Worm (Caenorhabditis elegans) whole organism, mixed stage, embryonic: ENCODE measurements around the gene kdp-1.

ENCODE experiments used
- M03D4.4 ChIP-seq: sonication (generic microtip); optimal IDR thresholded peaks from 2 replicates; lab custom pipeline; 2017; ENCODE audit warnings: mild to moderate bottlenecking, missing genetic modification characterization, missing compliant biosample characterization
- bed-3 ChIP-seq: fragments of 200-800 bp; sonication (Bioruptor generic); optimal IDR thresholded peaks from 3 replicates; lab custom pipeline; 2018; ENCODE audit warnings: mild to moderate bottlenecking, missing genetic modification characterization, moderate library complexity, missing compliant biosample characterization
- ceh-39 ChIP-seq: fragments of 150-350 bp; optimal IDR thresholded peaks from 2 replicates; lab custom pipeline; 2014; ENCODE audit warnings: missing biosample characterization, missing genetic modification characterization
- ceh-43 ChIP-seq: fragments of 200-800 bp; sonication (Bioruptor generic); optimal IDR thresholded peaks from 2 replicates; lab custom pipeline; 2018; ENCODE audit warnings: mild to moderate bottlenecking, missing genetic modification characterization, moderate library complexity, missing compliant biosample characterization
- ceh-83 ChIP-seq: fragments of 200-800 bp; sonication (Bioruptor generic); optimal IDR thresholded peaks from 2 replicates; lab custom pipeline; 2018; ENCODE audit warnings: mild to moderate bottlenecking, missing genetic modification characterization, missing compliant biosample characterization
- ces-1 ChIP-seq: fragments of 150-350 bp; optimal IDR thresholded peaks from 2 replicates; lab custom pipeline; 2014; ENCODE audit warnings: missing biosample characterization, missing genetic modification reagents, missing genetic modification characterization
- cnd-1 ChIP-seq: fragments of 200-800 bp; sonication (Bioruptor generic); optimal IDR thresholded peaks from 2 replicates; lab custom pipeline; 2018; ENCODE audit warnings: mild to moderate bottlenecking, missing genetic modification characterization, missing compliant biosample characterization
- drap-1 ChIP-seq: fragments of 200-800 bp; sonication (Bioruptor generic); optimal IDR thresholded peaks from 3 replicates; lab custom pipeline; 2018; ENCODE audit warnings: mild to moderate bottlenecking, missing genetic modification characterization, missing compliant biosample characterization
- elt-1 ChIP-seq: sonication (generic microtip); optimal IDR thresholded peaks from 2 replicates; lab custom pipeline; 2017; ENCODE audit warnings: missing genetic modification characterization, mild to moderate bottlenecking, missing compliant biosample characterization, antibody characterized with exemption, moderate library complexity, borderline replicate concordance; ENCODE audit not compliant: insufficient read depth
- ham-2 ChIP-seq: fragments of 200-800 bp; sonication (Bioruptor generic); optimal IDR thresholded peaks from 2 replicates; lab custom pipeline; 2018; ENCODE audit warnings: mild to moderate bottlenecking, missing genetic modification characterization, missing compliant biosample characterization
- mab-5 ChIP-seq: fragments of 150-350 bp; optimal IDR thresholded peaks from 2 replicates; lab custom pipeline; 2014; ENCODE audit warnings: missing biosample characterization, missing genetic modification characterization
- mep-1 ChIP-seq: fragments of 150-350 bp; optimal IDR thresholded peaks from 2 replicates; lab custom pipeline; 2017; ENCODE audit warnings: missing biosample characterization, missing genetic modification reagents, missing genetic modification characterization, inconsistent platforms
- mls-2 ChIP-seq: sonication (generic microtip); optimal IDR thresholded peaks from 2 replicates; lab custom pipeline; 2016; ENCODE audit warnings: mild to moderate bottlenecking, missing genetic modification characterization, moderate library complexity, missing compliant biosample characterization
- nhr-2 ChIP-seq: fragments of 150-350 bp; optimal IDR thresholded peaks from 2 replicates; lab custom pipeline; 2014; ENCODE audit warnings: missing biosample characterization, missing genetic modification characterization
- nhr-28 ChIP-seq: fragments of 150-350 bp; optimal IDR thresholded peaks from 2 replicates; lab custom pipeline; 2014; ENCODE audit warnings: missing biosample characterization, missing genetic modification characterization
- nhr-76 ChIP-seq: sonication (generic microtip); optimal IDR thresholded peaks from 2 replicates; lab custom pipeline; 2017; ENCODE audit warnings: missing biosample characterization, missing genetic modification characterization
- pha-4 ChIP-seq: fragments of 150-350 bp; optimal IDR thresholded peaks from 2 replicates; lab custom pipeline; 2018; ENCODE audit warnings: missing biosample characterization, missing genetic modification reagents, missing genetic modification characterization
- snpc-4 ChIP-seq: fragments of 150-350 bp; optimal IDR thresholded peaks from 2 replicates; lab custom pipeline; 2014; ENCODE audit warnings: missing biosample characterization, missing genetic modification characterization
- sptf-1 ChIP-seq: sonication (generic microtip); optimal IDR thresholded peaks from 2 replicates; lab custom pipeline; 2017; ENCODE audit warnings: mild to moderate bottlenecking, missing genetic modification characterization, moderate library complexity, missing compliant biosample characterization
- tbx-8 ChIP-seq: fragments of 200-800 bp; sonication (Bioruptor generic); optimal IDR thresholded peaks from 2 replicates; lab custom pipeline; 2018; ENCODE audit warnings: mild to moderate bottlenecking, missing genetic modification characterization, moderate library complexity, missing compliant biosample characterization
- unc-120 ChIP-seq: sonication (generic microtip); optimal IDR thresholded peaks from 2 replicates; lab custom pipeline; 2017; ENCODE audit warnings: missing genetic modification characterization, missing compliant biosample characterization; ENCODE audit not compliant: poor library complexity, severe bottlenecking
- unc-39 ChIP-seq: fragments of 150-350 bp; optimal IDR thresholded peaks from 2 replicates; lab custom pipeline; 2014; ENCODE audit warnings: missing biosample characterization, missing genetic modification characterization
- unc-62 ChIP-seq: fragments of 150-350 bp; optimal IDR thresholded peaks from 2 replicates; lab custom pipeline; 2014; ENCODE audit warnings: missing biosample characterization, missing genetic modification reagents, missing genetic modification characterization
- ztf-11 ChIP-seq: fragments of 150-350 bp; optimal IDR thresholded peaks from 2 replicates; lab custom pipeline; 2014; ENCODE audit warnings: missing biosample characterization, missing genetic modification characterization

kdp-1 gene

DNA sequence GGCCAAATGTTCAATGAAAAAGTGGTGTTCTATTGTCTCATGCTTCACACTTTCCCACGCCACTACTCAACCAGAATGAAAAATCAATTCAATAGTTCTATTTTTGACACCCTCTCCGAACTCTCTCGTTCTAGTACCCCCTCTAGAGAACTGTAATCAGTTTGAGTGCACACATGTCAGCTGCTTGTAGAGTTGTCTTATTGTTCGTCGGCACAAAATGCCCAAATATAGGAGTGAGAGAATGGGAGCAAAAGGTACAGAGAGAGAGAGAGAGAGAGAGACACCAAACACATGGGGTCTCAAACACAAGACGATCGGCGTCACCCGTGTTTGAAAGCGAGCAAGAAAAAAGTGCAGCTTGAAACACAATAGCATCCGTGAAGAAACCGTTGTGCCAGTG is 34.3 kb downstream of the kdp-1 start:
- TF ChIP-seq mls-2 (no peak), unc-62 (no peak)

DNA sequence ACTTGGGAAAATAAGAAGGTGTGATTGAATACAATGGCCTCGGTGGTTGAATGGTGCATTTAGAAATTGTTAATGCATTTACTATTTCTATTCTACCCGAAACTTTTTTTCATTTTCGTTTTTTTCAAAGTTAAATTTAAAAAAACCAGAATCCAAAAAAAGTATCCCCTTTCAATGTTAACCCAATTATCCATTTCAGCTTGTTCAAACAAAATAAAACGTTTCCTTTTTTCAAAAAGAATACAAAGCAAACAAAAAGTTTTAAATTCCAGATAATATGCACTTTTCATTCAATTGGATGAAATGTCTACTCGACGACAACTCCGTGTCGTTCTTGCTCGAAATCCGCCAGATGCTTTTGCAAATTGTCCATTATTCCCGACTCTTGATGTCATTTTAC is 42.6 kb downstream of the kdp-1 start, which contains the start of gene W02A2.5:
TSS of gene W02A2.5 (plus strand) at position 301 of the 400 bp plus-strand sequence.
- TF ChIP-seq ceh-39 (tag; lab: Kevin White, UChicago) = no peak
- no peak for TF ChIP-seq unc-120 (tag; lab: Kevin White, UChicago)
- TF ChIP-seq ceh-83 (GFP tag; lab: Kevin White, UChicago) = no peak
- TF ChIP-seq mab-5 (tag; lab: Kevin White, UChicago) = no peak
- no peak for TF ChIP-seq drap-1 (GFP tag; lab: Kevin White, UChicago)
- no peak for TF ChIP-seq ztf-11 (tag; lab: Kevin White, UChicago)
- no peak for TF ChIP-seq nhr-76 (tag; lab: Kevin White, UChicago)
- TF ChIP-seq M03D4.4 (tag; lab: Kevin White, UChicago) = no peak
- TF ChIP-seq sptf-1 (tag; lab: Kevin White, UChicago) = no peak
- TF ChIP-seq elt-1 (tag; lab: Kevin White, UChicago) = no peak

DNA sequence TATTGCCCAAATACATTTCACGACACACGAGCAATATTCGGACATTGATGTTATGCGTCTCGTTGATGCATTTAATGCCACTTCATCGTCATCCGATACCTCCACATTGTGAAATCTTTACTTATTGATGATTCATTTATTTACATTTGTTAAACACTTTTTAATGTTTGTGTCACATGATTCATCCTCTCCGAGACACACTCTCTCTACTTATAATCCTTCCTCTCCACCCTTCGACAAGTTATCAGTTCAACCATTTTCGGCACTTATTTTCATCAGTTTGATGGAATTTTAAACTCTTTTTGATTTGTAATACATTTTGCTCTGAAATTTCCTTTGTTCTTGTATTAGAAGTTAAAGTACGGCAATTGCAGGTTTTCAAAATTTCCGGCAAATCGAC is 46.1 kb downstream of the kdp-1 start:
- TF ChIP-seq nhr-28 (tag; lab: Kevin White, UChicago) = no peak
- TF ChIP-seq nhr-2 (tag; lab: Kevin White, UChicago) = no peak
- no peak for TF ChIP-seq mab-5 (tag; lab: Kevin White, UChicago)
- TF ChIP-seq pha-4 (tag; lab: Kevin White, UChicago) = no peak
- TF ChIP-seq unc-120 (tag; lab: Kevin White, UChicago) = no peak
- no peak for TF ChIP-seq elt-1 (tag; lab: Kevin White, UChicago)
- TF ChIP-seq, all 35 proteins: peak for 0

- no peak for TF ChIP-seq nhr-76 (tag; lab: Kevin White, UChicago)
- TF ChIP-seq mep-1 (tag; lab: Kevin White, UChicago) = no peak
- no peak for TF ChIP-seq elt-1 (tag; lab: Kevin White, UChicago)
- no peak for TF ChIP-seq unc-39 (tag; lab: Kevin White, UChicago)
- no peak for TF ChIP-seq tbx-8 (GFP tag; lab: Kevin White, UChicago)
- TF ChIP-seq nhr-28 (tag; lab: Kevin White, UChicago) = no peak
Measured at ce11 chrIV:13347232-13347715, 47.3 kb downstream of the kdp-1 start, which contains the start of gene W02A2.9. TSS of gene W02A2.9 (plus strand) at chrIV:13347665.

- TF ChIP-seq bed-3 (no peak), elt-1 (tag; lab: Kevin White, UChicago) (no peak), unc-120 (tag; lab: Kevin White, UChicago) (no peak), mls-2 (no peak), snpc-4 (no peak), mab-5 (tag; lab: Kevin White, UChicago) (no peak), nhr-28 (tag; lab: Kevin White, UChicago) (no peak), ces-1 (GFP tag; lab: Kevin White, UChicago) (no peak), ceh-43 (GFP tag; lab: Kevin White, UChicago) (no peak), ceh-39 (tag; lab: Kevin White, UChicago) (no peak), nhr-76 (tag; lab: Kevin White, UChicago) (no peak), unc-39 (tag; lab: Kevin White, UChicago) (no peak), ham-2 (no peak), nhr-2 (tag; lab: Kevin White, UChicago) (no peak), cnd-1 (tag; lab: Kevin White, UChicago) (no peak)
- TF ChIP-seq, all 35 proteins: peak for 0
Measured at ce11 chrIV:13348592-13348991, 48.6 kb downstream of the kdp-1 start, which contains the start of gene W02A2.12. TSS of gene W02A2.12 (minus strand) at chrIV:13348831.
